Worm (Caenorhabditis elegans) whole organism, mixed stage, embryonic: Measurements from ENCODE around the gene R04E5.7.
A peak's percentile ranks its signal among the peaks of the same experiment; 100 is the strongest.

Source experiments
- M03D4.4 ChIP-seq: sonication (generic microtip); optimal IDR thresholded peaks from 2 replicates; lab custom pipeline; 2017; ENCODE audit warnings: mild to moderate bottlenecking, missing genetic modification characterization, missing compliant biosample characterization
- bed-3 ChIP-seq: fragments of 200-800 bp; sonication (Bioruptor generic); optimal IDR thresholded peaks from 3 replicates; lab custom pipeline; 2018; ENCODE audit warnings: mild to moderate bottlenecking, missing genetic modification characterization, moderate library complexity, missing compliant biosample characterization
- blmp-1 ChIP-seq: fragments of 150-350 bp; optimal IDR thresholded peaks from 2 replicates; lab custom pipeline; 2014; ENCODE audit warnings: missing biosample characterization, missing genetic modification characterization
- ceh-39 ChIP-seq: fragments of 150-350 bp; optimal IDR thresholded peaks from 2 replicates; lab custom pipeline; 2014; ENCODE audit warnings: missing biosample characterization, missing genetic modification characterization
- ceh-43 ChIP-seq: fragments of 200-800 bp; sonication (Bioruptor generic); optimal IDR thresholded peaks from 2 replicates; lab custom pipeline; 2018; ENCODE audit warnings: mild to moderate bottlenecking, missing genetic modification characterization, moderate library complexity, missing compliant biosample characterization
- ceh-83 ChIP-seq: fragments of 200-800 bp; sonication (Bioruptor generic); optimal IDR thresholded peaks from 2 replicates; lab custom pipeline; 2018; ENCODE audit warnings: mild to moderate bottlenecking, missing genetic modification characterization, missing compliant biosample characterization
- ces-1 ChIP-seq: fragments of 150-350 bp; optimal IDR thresholded peaks from 2 replicates; lab custom pipeline; 2014; ENCODE audit warnings: missing biosample characterization, missing genetic modification reagents, missing genetic modification characterization
- cnd-1 ChIP-seq: fragments of 200-800 bp; sonication (Bioruptor generic); optimal IDR thresholded peaks from 2 replicates; lab custom pipeline; 2018; ENCODE audit warnings: mild to moderate bottlenecking, missing genetic modification characterization, missing compliant biosample characterization
- drap-1 ChIP-seq: fragments of 200-800 bp; sonication (Bioruptor generic); optimal IDR thresholded peaks from 3 replicates; lab custom pipeline; 2018; ENCODE audit warnings: mild to moderate bottlenecking, missing genetic modification characterization, missing compliant biosample characterization
- elt-1 ChIP-seq: sonication (generic microtip); optimal IDR thresholded peaks from 2 replicates; lab custom pipeline; 2017; ENCODE audit warnings: missing genetic modification characterization, mild to moderate bottlenecking, missing compliant biosample characterization, antibody characterized with exemption, moderate library complexity, borderline replicate concordance; ENCODE audit not compliant: insufficient read depth
- elt-3 ChIP-seq: fragments of 150-350 bp; optimal IDR thresholded peaks from 2 replicates; lab custom pipeline; 2014; ENCODE audit warnings: missing biosample characterization, missing genetic modification characterization
- flh-1 ChIP-seq: fragments of 200-800 bp; sonication (Bioruptor generic); optimal IDR thresholded peaks from 2 replicates; lab custom pipeline; 2018; ENCODE audit warnings: mild to moderate bottlenecking, missing genetic modification characterization, moderate library complexity, missing compliant biosample characterization
- ham-2 ChIP-seq: fragments of 200-800 bp; sonication (Bioruptor generic); optimal IDR thresholded peaks from 2 replicates; lab custom pipeline; 2018; ENCODE audit warnings: mild to moderate bottlenecking, missing genetic modification characterization, missing compliant biosample characterization
- hlh-1 ChIP-seq: fragments of 150-350 bp; optimal IDR thresholded peaks from 2 replicates; lab custom pipeline; 2014; ENCODE audit warnings: missing biosample characterization, missing genetic modification reagents, missing genetic modification characterization
- lin-13 ChIP-seq: fragments of 150-350 bp; optimal IDR thresholded peaks from 2 replicates; lab custom pipeline; 2014; ENCODE audit warnings: missing biosample characterization, missing genetic modification characterization
- lin-32 ChIP-seq: fragments of 200-800 bp; sonication (Bioruptor generic); optimal IDR thresholded peaks from 2 replicates; lab custom pipeline; 2018; ENCODE audit warnings: mild to moderate bottlenecking, missing genetic modification characterization, missing compliant biosample characterization
- lsy-2 ChIP-seq: fragments of 150-350 bp; optimal IDR thresholded peaks from 2 replicates; lab custom pipeline; 2014; ENCODE audit warnings: missing biosample characterization, missing genetic modification characterization
- mab-5 ChIP-seq: fragments of 150-350 bp; optimal IDR thresholded peaks from 2 replicates; lab custom pipeline; 2014; ENCODE audit warnings: missing biosample characterization, missing genetic modification characterization
- mep-1 ChIP-seq: fragments of 150-350 bp; optimal IDR thresholded peaks from 2 replicates; lab custom pipeline; 2017; ENCODE audit warnings: missing biosample characterization, missing genetic modification reagents, missing genetic modification characterization, inconsistent platforms
- mls-2 ChIP-seq: sonication (generic microtip); optimal IDR thresholded peaks from 2 replicates; lab custom pipeline; 2016; ENCODE audit warnings: mild to moderate bottlenecking, missing genetic modification characterization, moderate library complexity, missing compliant biosample characterization
- nhr-12 ChIP-seq: fragments of 150-350 bp; optimal IDR thresholded peaks from 2 replicates; lab custom pipeline; 2014; ENCODE audit warnings: missing biosample characterization, missing genetic modification characterization
- nhr-2 ChIP-seq: fragments of 150-350 bp; optimal IDR thresholded peaks from 2 replicates; lab custom pipeline; 2014; ENCODE audit warnings: missing biosample characterization, missing genetic modification characterization
- nhr-237 ChIP-seq: fragments of 150-350 bp; optimal IDR thresholded peaks from 2 replicates; lab custom pipeline; 2014; ENCODE audit warnings: missing biosample characterization, missing genetic modification characterization
- nhr-28 ChIP-seq: fragments of 150-350 bp; optimal IDR thresholded peaks from 2 replicates; lab custom pipeline; 2014; ENCODE audit warnings: missing biosample characterization, missing genetic modification characterization
- nhr-76 ChIP-seq: sonication (generic microtip); optimal IDR thresholded peaks from 2 replicates; lab custom pipeline; 2017; ENCODE audit warnings: missing biosample characterization, missing genetic modification characterization
- pha-4 ChIP-seq: fragments of 150-350 bp; optimal IDR thresholded peaks from 2 replicates; lab custom pipeline; 2018; ENCODE audit warnings: missing biosample characterization, missing genetic modification reagents, missing genetic modification characterization
- sem-2 ChIP-seq: fragments of 200-800 bp; sonication (Bioruptor generic); optimal IDR thresholded peaks from 2 replicates; lab custom pipeline; 2018; ENCODE audit warnings: mild to moderate bottlenecking, missing genetic modification characterization, missing compliant biosample characterization
- snpc-4 ChIP-seq: fragments of 150-350 bp; optimal IDR thresholded peaks from 2 replicates; lab custom pipeline; 2014; ENCODE audit warnings: missing biosample characterization, missing genetic modification characterization
- sptf-1 ChIP-seq: sonication (generic microtip); optimal IDR thresholded peaks from 2 replicates; lab custom pipeline; 2017; ENCODE audit warnings: mild to moderate bottlenecking, missing genetic modification characterization, moderate library complexity, missing compliant biosample characterization
- tbx-8 ChIP-seq: fragments of 200-800 bp; sonication (Bioruptor generic); optimal IDR thresholded peaks from 2 replicates; lab custom pipeline; 2018; ENCODE audit warnings: mild to moderate bottlenecking, missing genetic modification characterization, moderate library complexity, missing compliant biosample characterization
- unc-120 ChIP-seq: sonication (generic microtip); optimal IDR thresholded peaks from 2 replicates; lab custom pipeline; 2017; ENCODE audit warnings: missing genetic modification characterization, missing compliant biosample characterization; ENCODE audit not compliant: poor library complexity, severe bottlenecking
- unc-39 ChIP-seq: fragments of 150-350 bp; optimal IDR thresholded peaks from 2 replicates; lab custom pipeline; 2014; ENCODE audit warnings: missing biosample characterization, missing genetic modification characterization
- unc-62 ChIP-seq: fragments of 150-350 bp; optimal IDR thresholded peaks from 2 replicates; lab custom pipeline; 2014; ENCODE audit warnings: missing biosample characterization, missing genetic modification reagents, missing genetic modification characterization
- zip-8 ChIP-seq: fragments of 150-350 bp; optimal IDR thresholded peaks from 2 replicates; lab custom pipeline; 2014; ENCODE audit warnings: missing biosample characterization, missing genetic modification characterization
- ztf-11 ChIP-seq: fragments of 150-350 bp; optimal IDR thresholded peaks from 2 replicates; lab custom pipeline; 2014; ENCODE audit warnings: missing biosample characterization, missing genetic modification characterization

Gene R04E5.7

ce11 chrX:8838176-8838575 is 41.1 kb upstream of the R04E5.7 start:
- TF ChIP-seq mep-1 (no peak), ztf-11 (tag; lab: Kevin White, UChicago) (no peak), nhr-28 (tag; lab: Kevin White, UChicago) (no peak), M03D4.4 (tag; lab: Kevin White, UChicago) (no peak), zip-8 (tag; lab: Kevin White, UChicago) (no peak)
- TF ChIP-seq, all 35 proteins: peak for 0

ce11 chrX:8835887-8836348 is 38.9 kb upstream of the R04E5.7 start, which contains the start of gene C28G1.2:
TSS of gene C28G1.2 (plus strand) at chrX:8836016.
- TF ChIP-seq M03D4.4 (tag; lab: Kevin White, UChicago), result peak; percentile 97
- peak; percentile 21 for TF ChIP-seq blmp-1 (tag; lab: Kevin White, UChicago)
- TF ChIP-seq ceh-83 (GFP tag; lab: Kevin White, UChicago), result peak; percentile 98
- peak; percentile 67 for TF ChIP-seq nhr-28 (tag; lab: Kevin White, UChicago)
- TF ChIP-seq lsy-2, result peak; percentile 79
- no peak for TF ChIP-seq snpc-4
- TF ChIP-seq sptf-1, result peak; percentile 98
- peak; percentile 69 for TF ChIP-seq unc-62 (GFP tag; lab: Kevin White, UChicago)
- no peak for TF ChIP-seq zip-8 (tag; lab: Kevin White, UChicago)
- peak; percentile 15 for TF ChIP-seq elt-3 (tag; lab: Kevin White, UChicago)
- peak; percentile 65 for TF ChIP-seq pha-4 (tag; lab: Kevin White, UChicago)
- TF ChIP-seq cnd-1 (tag; lab: Kevin White, UChicago), result peak; percentile 97
- TF ChIP-seq mls-2 (tag; lab: Kevin White, UChicago), result peak; percentile 99
- peak; percentile 98 for TF ChIP-seq drap-1 (GFP tag; lab: Kevin White, UChicago)
- TF ChIP-seq lin-13, result peak; percentile 72
- peak; percentile 78 for TF ChIP-seq mep-1
- TF ChIP-seq flh-1, result peak; percentile 94
- peak; percentile 51 for TF ChIP-seq ztf-11 (tag; lab: Kevin White, UChicago)
- peak; percentile 69 for TF ChIP-seq hlh-1
- TF ChIP-seq ces-1 (GFP tag; lab: Kevin White, UChicago), result peak; percentile 78
- peak; percentile 88 for TF ChIP-seq unc-39
- TF ChIP-seq lin-32 (GFP tag; lab: Kevin White, UChicago), result peak; percentile 93
- peak; percentile 94 for TF ChIP-seq tbx-8
- peak; percentile 94 for TF ChIP-seq ceh-43 (GFP tag; lab: Kevin White, UChicago)
- TF ChIP-seq nhr-76 (tag; lab: Kevin White, UChicago), result no peak
- peak; percentile 92 for TF ChIP-seq sem-2 (GFP tag; lab: Kevin White, UChicago)
- TF ChIP-seq nhr-12 (tag; lab: Kevin White, UChicago), result peak; percentile 68
- TF ChIP-seq bed-3 (GFP tag; lab: Kevin White, UChicago), result peak; percentile 90
- TF ChIP-seq nhr-237, result peak; percentile 89
- peak; percentile 93 for TF ChIP-seq ham-2 (GFP tag; lab: Kevin White, UChicago)
- TF ChIP-seq elt-1 (tag; lab: Kevin White, UChicago), result peak; percentile 33
- peak; percentile 69 for TF ChIP-seq ceh-39
- peak; percentile 98 for TF ChIP-seq unc-120 (tag; lab: Kevin White, UChicago)
- TF ChIP-seq nhr-2 (tag; lab: Kevin White, UChicago), result peak; percentile 28
- TF ChIP-seq mab-5 (tag; lab: Kevin White, UChicago), result peak; percentile 1

ce11 chrX:8835405-8835804 is 38.3 kb upstream of the R04E5.7 start, which contains the start of gene sec-15:
TSS of gene sec-15 (minus strand) at chrX:8835715.
- TF ChIP-seq unc-39, result no peak
- TF ChIP-seq M03D4.4 (tag; lab: Kevin White, UChicago), result no peak
- no peak for TF ChIP-seq zip-8 (tag; lab: Kevin White, UChicago)
- TF ChIP-seq ham-2 (GFP tag; lab: Kevin White, UChicago), result no peak
- no peak for TF ChIP-seq blmp-1 (tag; lab: Kevin White, UChicago)
- no peak for TF ChIP-seq elt-3 (tag; lab: Kevin White, UChicago)
- no peak for TF ChIP-seq bed-3 (GFP tag; lab: Kevin White, UChicago)
- TF ChIP-seq cnd-1 (tag; lab: Kevin White, UChicago), result no peak
- no peak for TF ChIP-seq lsy-2
- TF ChIP-seq tbx-8, result no peak
- TF ChIP-seq drap-1 (GFP tag; lab: Kevin White, UChicago), result no peak
- TF ChIP-seq nhr-28 (tag; lab: Kevin White, UChicago), result no peak
- TF ChIP-seq mab-5 (tag; lab: Kevin White, UChicago), result no peak
- TF ChIP-seq nhr-2 (tag; lab: Kevin White, UChicago), result no peak
- TF ChIP-seq unc-62 (GFP tag; lab: Kevin White, UChicago), result no peak
- TF ChIP-seq ztf-11 (tag; lab: Kevin White, UChicago), result no peak
- TF ChIP-seq nhr-12 (tag; lab: Kevin White, UChicago), result no peak
- no peak for TF ChIP-seq nhr-76 (tag; lab: Kevin White, UChicago)
